Fruit fly (Drosophila melanogaster) whole organism, embryonic: Measurements from ENCODE around the gene CG10486.
A peak's percentile ranks its signal among the peaks of the same experiment; 100 is the strongest.

Experiments
- CG11398 ChIP-seq: fragments of 200-800 bp; sonication (Bioruptor generic); optimal IDR thresholded peaks from 2 replicates; lab custom pipeline; 2016; ENCODE audit warnings: missing biosample characterization, missing genetic modification characterization
- CG13624 ChIP-seq: fragments of 200-800 bp; sonication (Bioruptor generic); optimal IDR thresholded peaks from 2 replicates; lab custom pipeline; 2016; ENCODE audit warnings: missing biosample characterization, missing genetic modification characterization
- CG18764 ChIP-seq: fragments of 200-800 bp; sonication (Bioruptor generic); optimal IDR thresholded peaks from 3 replicates; lab custom pipeline; 2016; ENCODE audit warnings: missing biosample characterization, missing genetic modification characterization
- CG2120 ChIP-seq: fragments of 200-800 bp; sonication (Bioruptor generic); optimal IDR thresholded peaks from 3 replicates; lab custom pipeline; 2016; ENCODE audit warnings: missing biosample characterization, missing genetic modification characterization
- CG31388 ChIP-seq: fragments of 200-800 bp; sonication (Bioruptor generic); optimal IDR thresholded peaks from 2 replicates; lab custom pipeline; 2016; ENCODE audit warnings: missing biosample characterization, missing genetic modification characterization
- CG3407 ChIP-seq: fragments of 200-800 bp; sonication (Bioruptor generic); optimal IDR thresholded peaks from 2 replicates; lab custom pipeline; 2018; ENCODE audit warnings: missing biosample characterization, mild to moderate bottlenecking, missing genetic modification characterization
- CG3995 ChIP-seq: fragments of 200-800 bp; sonication (Bioruptor generic); optimal IDR thresholded peaks from 3 replicates; lab custom pipeline; 2016; ENCODE audit warnings: missing biosample characterization, missing genetic modification characterization
- CG4404 ChIP-seq: fragments of 200-800 bp; sonication (Bioruptor generic); IDR thresholded peaks from 2 replicates; pipeline ENCODE4 v1.3.6; 2022; ENCODE audit warnings: missing biosample characterization, missing genetic modification characterization
- CG4730 ChIP-seq: fragments of 200-800 bp; sonication (Bioruptor generic); IDR thresholded peaks from 2 replicates; pipeline ENCODE4 v1.3.6; 2022; ENCODE audit warnings: missing biosample characterization, missing genetic modification characterization
- CG6813 ChIP-seq: fragments of 200-800 bp; sonication (Bioruptor generic); optimal IDR thresholded peaks from 2 replicates; lab custom pipeline; 2017; ENCODE audit warnings: missing biosample characterization, missing genetic modification characterization, mild to moderate bottlenecking, moderate library complexity, missing genetic modification reagents
- CG7745 ChIP-seq: fragments of 200-800 bp; sonication (Bioruptor generic); optimal IDR thresholded peaks from 2 replicates; lab custom pipeline; 2018; ENCODE audit warnings: missing biosample characterization, mild to moderate bottlenecking, missing genetic modification characterization, moderate library complexity
- CG7963 ChIP-seq: fragments of 200-800 bp; sonication (Bioruptor generic); IDR thresholded peaks from 3 replicates; pipeline ENCODE4 v1.3.6; 2022; ENCODE audit warnings: missing biosample characterization, missing genetic modification characterization; ENCODE audit not compliant: partially characterized antibody
- CG9215 ChIP-seq: fragments of 200-800 bp; sonication (Bioruptor generic); IDR thresholded peaks from 2 replicates; pipeline ENCODE4 v1.3.6; 2022; ENCODE audit warnings: missing biosample characterization, missing genetic modification characterization
- CkIIα-i1 ChIP-seq: fragments of 200-800 bp; sonication (Bioruptor generic); IDR thresholded peaks from 2 replicates; pipeline ENCODE4 v1.3.6; 2022; ENCODE audit warnings: missing biosample characterization, missing genetic modification characterization
- CoRest ChIP-seq: fragments of 200-800 bp; sonication (Bioruptor generic); optimal IDR thresholded peaks from 3 replicates; lab custom pipeline; 2018; ENCODE audit warnings: missing biosample characterization, mild to moderate bottlenecking, missing genetic modification characterization, moderate library complexity
- Deaf1 ChIP-seq: fragments of 200-800 bp; optimal IDR thresholded peaks from 3 replicates; lab custom pipeline; 2019; ENCODE audit warnings: missing biosample characterization, mild to moderate bottlenecking, missing genetic modification characterization, moderate library complexity
- Dfd ChIP-seq, 2 experiments: fragments of >200 bp; optimal IDR thresholded peaks; 2 replicates each; lab custom pipeline; 2017; ENCODE audit warnings: missing biosample characterization in 2 of 2, missing genetic modification characterization in 2 of 2
- Doc3 ChIP-seq: fragments of 200-800 bp; sonication (Bioruptor generic); IDR thresholded peaks from 3 replicates; pipeline ENCODE4 v1.3.6; 2022; ENCODE audit warnings: missing biosample characterization, missing genetic modification characterization; ENCODE audit not compliant: partially characterized antibody
- ERR ChIP-seq: fragments of 200-800 bp; sonication (Bioruptor generic); optimal IDR thresholded peaks from 2 replicates; lab custom pipeline; 2016; ENCODE audit warnings: missing biosample characterization, missing genetic modification characterization
- Gug ChIP-seq: fragments of 200-800 bp; sonication (Bioruptor generic); IDR thresholded peaks from 4 replicates; pipeline ENCODE4 v1.3.6; 2022; ENCODE audit warnings: missing biosample characterization, missing genetic modification characterization
- HmgZ ChIP-seq: fragments of 200-800 bp; sonication (Bioruptor generic); optimal IDR thresholded peaks from 2 replicates; lab custom pipeline; 2018; ENCODE audit warnings: missing biosample characterization, mild to moderate bottlenecking, missing genetic modification characterization
- MESR4 ChIP-seq: fragments of 200-800 bp; sonication (Bioruptor generic); optimal IDR thresholded peaks from 2 replicates; lab custom pipeline; 2018; ENCODE audit warnings: missing biosample characterization, mild to moderate bottlenecking, missing genetic modification characterization, moderate library complexity
- MTF-1 ChIP-seq: fragments of 200-800 bp; sonication (Bioruptor generic); optimal IDR thresholded peaks from 2 replicates; lab custom pipeline; 2018; ENCODE audit warnings: missing biosample characterization, mild to moderate bottlenecking, missing genetic modification characterization, borderline replicate concordance
- NFAT ChIP-seq: fragments of 200-800 bp; sonication (Bioruptor generic); IDR thresholded peaks from 2 replicates; pipeline ENCODE4 v1.3.6; 2022; ENCODE audit warnings: missing biosample characterization, missing genetic modification characterization
- NfI ChIP-seq: fragments of 200-800 bp; sonication (Bioruptor generic); optimal IDR thresholded peaks from 3 replicates; lab custom pipeline; 2018; ENCODE audit warnings: missing biosample characterization, mild to moderate bottlenecking, missing genetic modification characterization, moderate library complexity
- Stat92E ChIP-seq, 3 experiments: fragments of >200 bp in 2 of 3; fragments of 200-800 bp in 1 of 3; sonication (Bioruptor generic) in 1 of 3; optimal IDR thresholded peaks; 2 replicates each; lab custom pipeline; 2017 to 2019; ENCODE audit warnings: missing biosample characterization in 3 of 3, missing genetic modification characterization in 3 of 3, mild to moderate bottlenecking in 1 of 3, moderate library complexity in 1 of 3
- Vsx1 ChIP-seq: fragments of 200-800 bp; sonication (Bioruptor generic); optimal IDR thresholded peaks from 2 replicates; lab custom pipeline; 2017; ENCODE audit warnings: missing biosample characterization, mild to moderate bottlenecking, missing genetic modification characterization, missing genetic modification reagents
- amos ChIP-seq: fragments of 200-800 bp; sonication (Bioruptor generic); IDR thresholded peaks from 2 replicates; pipeline ENCODE4 v1.3.6; 2022; ENCODE audit warnings: missing biosample characterization, missing genetic modification characterization; ENCODE audit not compliant: partially characterized antibody
- az2 ChIP-seq: fragments of 200-800 bp; sonication (Bioruptor generic); optimal IDR thresholded peaks from 3 replicates; lab custom pipeline; 2016; ENCODE audit warnings: missing biosample characterization, missing genetic modification characterization
- cad ChIP-seq: fragments of >200 bp; optimal IDR thresholded peaks from 2 replicates; lab custom pipeline; 2017; ENCODE audit warnings: missing biosample characterization, missing genetic modification characterization
- corto ChIP-seq: fragments of 200-800 bp; sonication (Bioruptor generic); optimal IDR thresholded peaks from 2 replicates; lab custom pipeline; 2016; ENCODE audit warnings: missing biosample characterization, mild to moderate bottlenecking, missing genetic modification characterization, moderate library complexity
- crol ChIP-seq: fragments of 200-800 bp; sonication (Bioruptor generic); IDR thresholded peaks from 2 replicates; pipeline ENCODE4 v1.3.6; 2022; ENCODE audit warnings: missing biosample characterization, missing genetic modification characterization
- dpn ChIP-seq, 2 experiments: fragments of 200-800 bp; sonication (Bioruptor generic); optimal IDR thresholded peaks; 3 replicates each; lab custom pipeline; 2016; ENCODE audit warnings: missing biosample characterization in 2 of 2, missing genetic modification characterization in 2 of 2
- eve ChIP-seq, 2 experiments: fragments of >200 bp; optimal IDR thresholded peaks; 2 replicates each; lab custom pipeline; 2017; ENCODE audit warnings: missing biosample characterization in 2 of 2, missing genetic modification characterization in 2 of 2
- exex ChIP-seq: fragments of 200-800 bp; sonication (Bioruptor generic); optimal IDR thresholded peaks from 4 replicates; lab custom pipeline; 2018; ENCODE audit warnings: missing biosample characterization, mild to moderate bottlenecking, missing genetic modification characterization, moderate library complexity
- fu2 ChIP-seq: fragments of 200-800 bp; sonication (Bioruptor generic); optimal IDR thresholded peaks from 2 replicates; lab custom pipeline; 2016; ENCODE audit warnings: missing biosample characterization, missing genetic modification characterization
- jumu ChIP-seq: fragments of 200-800 bp; sonication (Bioruptor generic); optimal IDR thresholded peaks from 3 replicates; lab custom pipeline; 2016; ENCODE audit warnings: missing biosample characterization, missing genetic modification characterization
- lov ChIP-seq, 2 experiments: fragments of 200-800 bp in 1 of 2; fragments of >200 bp in 1 of 2; sonication (Bioruptor generic) in 1 of 2; IDR thresholded peaks in 1 of 2; optimal IDR thresholded peaks in 1 of 2; 2 replicates in 1 of 2; 3 replicates in 1 of 2; pipeline versions ENCODE4 v1.3.6 to Lab custom; 2017 to 2022; ENCODE audit warnings: missing biosample characterization in 1 of 2, missing genetic modification characterization in 1 of 2
- prd ChIP-seq, 3 experiments: fragments of >200 bp in 2 of 3; fragments of 200-800 bp in 1 of 3; sonication (Bioruptor generic) in 1 of 3; optimal IDR thresholded peaks in 2 of 3; IDR thresholded peaks in 1 of 3; 2 replicates in 2 of 3; 3 replicates in 1 of 3; pipeline versions ENCODE4 v1.3.6 to Lab custom; 2017 to 2022; ENCODE audit warnings: missing biosample characterization in 1 of 3, missing genetic modification characterization in 1 of 3
- repo ChIP-seq: fragments of 200-800 bp; sonication (Bioruptor generic); optimal IDR thresholded peaks from 2 replicates; lab custom pipeline; 2016; ENCODE audit warnings: missing biosample characterization, missing genetic modification characterization
- schlank ChIP-seq: fragments of 200-800 bp; sonication (Bioruptor generic); optimal IDR thresholded peaks from 2 replicates; lab custom pipeline; 2018; ENCODE audit warnings: missing biosample characterization, mild to moderate bottlenecking, missing genetic modification characterization
- sd ChIP-seq: fragments of 200-800 bp; sonication (Bioruptor generic); optimal IDR thresholded peaks from 3 replicates; lab custom pipeline; 2018; ENCODE audit warnings: missing biosample characterization, mild to moderate bottlenecking, missing genetic modification characterization, moderate library complexity
- vvl ChIP-seq: fragments of 200-800 bp; sonication (Bioruptor generic); IDR thresholded peaks from 2 replicates; pipeline ENCODE4 v1.3.6; 2022; ENCODE audit warnings: missing biosample characterization, missing genetic modification characterization
- z ChIP-seq: fragments of 200-800 bp; sonication (Bioruptor generic); IDR thresholded peaks from 3 replicates; pipeline ENCODE4 v1.3.6; 2022; ENCODE audit warnings: missing biosample characterization, missing genetic modification characterization

The CG10486 gene

DNA sequence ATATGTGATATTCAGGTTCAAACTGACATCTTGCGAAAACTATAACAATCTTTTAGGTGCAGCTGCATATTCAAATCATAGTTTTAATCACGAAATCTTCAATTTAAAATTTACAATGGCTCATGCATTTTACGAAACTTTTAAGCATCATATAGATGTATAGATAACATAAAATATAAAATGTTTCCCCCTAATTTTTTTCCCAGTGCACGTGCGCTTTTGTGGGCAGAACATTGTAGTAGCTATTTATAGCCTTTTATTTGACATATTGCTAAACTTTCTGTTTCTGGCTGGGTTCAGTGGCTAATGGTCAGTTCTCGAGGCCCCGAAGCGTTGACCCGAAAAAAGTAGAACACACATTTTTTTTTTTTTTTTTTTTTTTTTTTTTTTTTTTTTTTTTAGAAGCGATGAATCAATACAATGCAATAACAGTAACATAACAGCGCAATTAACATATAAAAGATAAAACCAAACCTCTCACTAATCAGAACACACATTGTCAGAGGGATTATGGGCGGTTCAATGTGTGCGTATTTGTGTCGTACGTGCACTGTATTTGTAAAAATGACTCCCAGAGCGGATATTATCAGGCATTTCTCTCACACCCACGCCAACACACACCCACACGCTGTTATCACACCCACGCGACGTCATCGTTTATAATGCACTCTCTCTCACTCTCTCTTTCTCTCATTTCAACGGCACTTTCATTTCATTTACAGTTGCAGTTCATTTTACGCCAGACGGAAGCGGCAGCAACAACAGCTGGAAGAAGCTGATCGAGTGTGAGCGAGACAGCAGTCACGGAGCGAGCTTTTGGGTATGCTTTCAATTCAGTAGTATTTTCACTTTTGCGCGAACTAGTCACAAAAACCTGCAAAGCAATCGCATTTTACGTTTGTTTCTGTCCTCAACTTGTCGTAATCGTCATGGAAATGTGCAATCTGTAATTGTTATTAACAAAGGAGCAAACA lies 19.8 kb upstream of the CG10486 start (continued):
- no peak for TF ChIP-seq repo (GFP tag; lab: Kevin White, UChicago)
- TF ChIP-seq CkIIα-i1 (GFP tag; lab: Robert Waterston, UW): no peak
- no peak for TF ChIP-seq CG18764 (GFP tag; lab: Kevin White, UChicago)
- no peak for TF ChIP-seq prd (optimal IDR thresholded peaks at IDR 0.05; lab: Kevin White, UChicago)
- TF ChIP-seq prd (GFP tag; IDR thresholded peaks at IDR 0.05; lab: Robert Waterston, UW): peak; percentile 40; the same call in 2 of the 3 replicates
- TF ChIP-seq HmgZ (tag; lab: Kevin White, UChicago): peak; percentile 26
- no peak for TF ChIP-seq MTF-1 (GFP tag; lab: Kevin White, UChicago)
- TF ChIP-seq dpn (GFP tag; optimal IDR thresholded peaks at IDR 0.05; lab: Kevin White, UChicago): peak; percentile 19 to 46

DNA sequence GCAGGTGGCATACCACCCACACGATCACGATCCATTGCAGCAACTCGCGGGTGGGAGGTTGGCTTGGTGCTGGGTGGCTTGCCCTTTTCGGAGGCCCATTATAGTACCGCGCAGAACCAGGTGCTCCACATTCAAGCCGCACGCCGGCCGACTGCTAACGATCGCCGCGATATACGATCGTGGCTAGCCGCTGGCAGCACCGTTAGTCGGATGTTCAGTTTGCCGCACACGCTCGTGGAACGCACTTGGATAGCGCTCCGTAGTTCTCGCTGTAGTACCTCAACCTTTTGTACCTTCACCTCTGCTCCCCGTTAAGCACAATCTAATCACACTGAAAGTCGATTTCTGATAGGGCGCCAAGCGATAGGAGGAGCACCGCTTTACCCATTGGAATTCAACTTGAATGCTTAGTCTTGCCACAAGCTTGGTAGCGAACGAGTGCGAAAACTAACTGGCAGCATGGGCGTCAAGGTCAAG lies 17.2 kb upstream of the CG10486 start, which contains the start of gene CG33523:
Gene CG33523, plus strand, starts transcription at position 217 of the 477 bp plus-strand sequence.
- no peak for TF ChIP-seq NFAT (GFP tag; lab: Robert Waterston, UW)
- TF ChIP-seq Doc3: no peak
- TF ChIP-seq ERR (GFP tag; lab: Kevin White, UChicago): peak; percentile 12
- no peak for TF ChIP-seq CG4404 (GFP tag; lab: Robert Waterston, UW)
- peak; percentile 97 for TF ChIP-seq Deaf1 (tag; lab: Kevin White, UChicago)
- no peak for TF ChIP-seq CG3995
- TF ChIP-seq Stat92E (GFP tag; optimal IDR thresholded peaks at IDR 0.05; lab: Kevin White, UChicago): no peak
- no peak for TF ChIP-seq jumu (GFP tag; lab: Kevin White, UChicago)
- no peak for TF ChIP-seq fu2 (GFP tag; lab: Kevin White, UChicago)
- no peak for TF ChIP-seq corto (GFP tag; lab: Kevin White, UChicago)
- no peak for TF ChIP-seq Vsx1 (GFP tag; lab: Kevin White, UChicago)
- TF ChIP-seq CG7963 (GFP tag; lab: Robert Waterston, UW): no peak
- no peak for TF ChIP-seq lov (optimal IDR thresholded peaks at IDR 0.05; lab: Kevin White, UChicago)
- TF ChIP-seq lov (GFP tag; IDR thresholded peaks at IDR 0.05; lab: Robert Waterston, UW): no peak
- TF ChIP-seq MTF-1 (GFP tag; lab: Kevin White, UChicago): no peak
- TF ChIP-seq amos (GFP tag; lab: Robert Waterston, UW): peak; percentile 16; the same call in 1 of the 2 replicates
- TF ChIP-seq CG6813 (GFP tag; lab: Kevin White, UChicago): no peak
- no peak for TF ChIP-seq Gug (GFP tag; lab: Robert Waterston, UW)
- TF ChIP-seq CG11398: no peak
- TF ChIP-seq eve (GFP tag; optimal IDR thresholded peaks at IDR 0.05; lab: Kevin White, UChicago): no peak
- no peak for TF ChIP-seq CG7745 (tag; lab: Kevin White, UChicago)
- no peak for TF ChIP-seq CG9215
- TF ChIP-seq sd: peak; percentile 68
- TF ChIP-seq Dfd (GFP tag; optimal IDR thresholded peaks at IDR 0.05; lab: Kevin White, UChicago): no peak
- peak; percentile 57; the same call in 2 of the 3 replicates for TF ChIP-seq z (GFP tag; lab: Robert Waterston, UW)
- TF ChIP-seq NfI (GFP tag; lab: Kevin White, UChicago): no peak
- TF ChIP-seq schlank (tag; lab: Kevin White, UChicago): no peak
- no peak for TF ChIP-seq MESR4 (GFP tag; lab: Kevin White, UChicago)
- peak; percentile 76 for TF ChIP-seq exex (tag; lab: Kevin White, UChicago)
- no peak for TF ChIP-seq CG2120 (GFP tag; lab: Kevin White, UChicago)
- TF ChIP-seq HmgZ (tag; lab: Kevin White, UChicago): peak; percentile 27
- no peak for TF ChIP-seq CG31388 (GFP tag; lab: Kevin White, UChicago)
- no peak for TF ChIP-seq CG4730 (GFP tag; lab: Robert Waterston, UW)
- no peak for TF ChIP-seq repo (GFP tag; lab: Kevin White, UChicago)
- no peak for TF ChIP-seq CG13624 (GFP tag; lab: Kevin White, UChicago)
- no peak for TF ChIP-seq cad (GFP tag; lab: Kevin White, UChicago)
- no peak for TF ChIP-seq az2 (GFP tag; lab: Kevin White, UChicago)
- peak; percentile 54; the same call in 1 of the 2 replicates for TF ChIP-seq vvl (GFP tag; lab: Robert Waterston, UW)
- no peak for TF ChIP-seq CG3407 (GFP tag; lab: Kevin White, UChicago)
- no peak for TF ChIP-seq CoRest
- peak; percentile 62; the same call in 1 of the 2 replicates for TF ChIP-seq crol (GFP tag; lab: Robert Waterston, UW)
